Fruit fly (Drosophila melanogaster) whole organism, embryonic: ENCODE results near the gene CG13634.

Source experiments
- Bgb ChIP-seq: fragments of 200-800 bp; sonication (Bioruptor generic); IDR thresholded peaks from 2 replicates; pipeline ENCODE4 v1.3.6; 2022; ENCODE audit warnings: missing biosample characterization, missing genetic modification characterization; ENCODE audit not compliant: partially characterized antibody
- CG10147 ChIP-seq: fragments of 200-800 bp; sonication (Bioruptor generic); optimal IDR thresholded peaks from 2 replicates; lab custom pipeline; 2019; ENCODE audit warnings: missing biosample characterization, mild to moderate bottlenecking, missing genetic modification characterization, moderate library complexity
- CG12104 ChIP-seq: fragments of 200-800 bp; sonication (Bioruptor generic); optimal IDR thresholded peaks from 3 replicates; lab custom pipeline; 2016; ENCODE audit warnings: missing biosample characterization, missing genetic modification characterization
- CG12155 ChIP-seq: fragments of 200-800 bp; sonication (Bioruptor generic); optimal IDR thresholded peaks from 3 replicates; lab custom pipeline; 2016; ENCODE audit warnings: missing biosample characterization, missing genetic modification characterization
- CG13287 ChIP-seq: fragments of 200-800 bp; sonication (Bioruptor generic); IDR thresholded peaks from 2 replicates; pipeline ENCODE4 v1.3.6; 2022; ENCODE audit warnings: missing biosample characterization, missing genetic modification characterization; ENCODE audit not compliant: partially characterized antibody
- CG14860 ChIP-seq: fragments of 200-800 bp; sonication (Bioruptor generic); IDR thresholded peaks from 3 replicates; pipeline ENCODE4 v1.3.6; 2022; ENCODE audit warnings: missing biosample characterization, missing genetic modification characterization; ENCODE audit not compliant: partially characterized antibody
- CG15073 ChIP-seq: fragments of 200-800 bp; sonication (Bioruptor generic); optimal IDR thresholded peaks from 2 replicates; lab custom pipeline; 2016; ENCODE audit warnings: missing biosample characterization, missing genetic modification characterization
- CG1602 ChIP-seq: fragments of 200-800 bp; sonication (Bioruptor generic); optimal IDR thresholded peaks from 3 replicates; lab custom pipeline; 2016; ENCODE audit warnings: missing biosample characterization, missing genetic modification characterization
- CG16779 ChIP-seq: fragments of 200-800 bp; sonication (Bioruptor generic); IDR thresholded peaks from 2 replicates; pipeline ENCODE4 v1.3.6; 2022; ENCODE audit warnings: missing biosample characterization, missing genetic modification characterization
- CG17385 ChIP-seq: fragments of 200-800 bp; sonication (Bioruptor generic); optimal IDR thresholded peaks from 3 replicates; lab custom pipeline; 2018; ENCODE audit warnings: missing biosample characterization, mild to moderate bottlenecking, missing genetic modification characterization
- CG17802 ChIP-seq: fragments of 200-800 bp; sonication (Bioruptor generic); optimal IDR thresholded peaks from 2 replicates; lab custom pipeline; 2018; ENCODE audit warnings: missing biosample characterization, mild to moderate bottlenecking, missing genetic modification characterization, moderate library complexity
- CG1832 ChIP-seq: fragments of 200-800 bp; sonication (Bioruptor generic); optimal IDR thresholded peaks from 2 replicates; lab custom pipeline; 2017; ENCODE audit warnings: missing biosample characterization, mild to moderate bottlenecking, missing genetic modification characterization, inconsistent platforms
- CG18476 ChIP-seq: fragments of 200-800 bp; sonication (Bioruptor generic); optimal IDR thresholded peaks from 2 replicates; lab custom pipeline; 2016; ENCODE audit warnings: missing biosample characterization, mild to moderate bottlenecking, missing genetic modification characterization
- CG2120 ChIP-seq: fragments of 200-800 bp; sonication (Bioruptor generic); optimal IDR thresholded peaks from 3 replicates; lab custom pipeline; 2016; ENCODE audit warnings: missing biosample characterization, missing genetic modification characterization
- CG31388 ChIP-seq: fragments of 200-800 bp; sonication (Bioruptor generic); optimal IDR thresholded peaks from 2 replicates; lab custom pipeline; 2016; ENCODE audit warnings: missing biosample characterization, missing genetic modification characterization
- CG32767 ChIP-seq: fragments of 200-800 bp; sonication (Bioruptor generic); IDR thresholded peaks from 2 replicates; pipeline ENCODE4 v1.3.6; 2022; ENCODE audit warnings: missing biosample characterization, missing genetic modification characterization
- CG3995 ChIP-seq: fragments of 200-800 bp; sonication (Bioruptor generic); optimal IDR thresholded peaks from 3 replicates; lab custom pipeline; 2016; ENCODE audit warnings: missing biosample characterization, missing genetic modification characterization
- CG42726 ChIP-seq: fragments of 200-800 bp; sonication (Bioruptor generic); IDR thresholded peaks from 2 replicates; pipeline ENCODE4 v1.3.6; 2022; ENCODE audit warnings: missing biosample characterization, missing genetic modification characterization; ENCODE audit not compliant: partially characterized antibody
- CG4404 ChIP-seq: fragments of 200-800 bp; sonication (Bioruptor generic); IDR thresholded peaks from 2 replicates; pipeline ENCODE4 v1.3.6; 2022; ENCODE audit warnings: missing biosample characterization, missing genetic modification characterization
- CG4424 ChIP-seq: fragments of 200-800 bp; sonication (Bioruptor generic); optimal IDR thresholded peaks from 3 replicates; lab custom pipeline; 2016; ENCODE audit warnings: missing biosample characterization, missing genetic modification characterization
- CG8290 ChIP-seq, 3 experiments: fragments of 200-800 bp; sonication (Bioruptor generic); optimal IDR thresholded peaks; 2 replicates each; lab custom pipeline; 2016 to 2019; ENCODE audit warnings: missing biosample characterization in 3 of 3, missing genetic modification characterization in 3 of 3, mild to moderate bottlenecking in 2 of 3, moderate library complexity in 1 of 3
- CTCF ChIP-seq: fragments of 200-800 bp; sonication (Bioruptor generic); optimal IDR thresholded peaks from 2 replicates; lab custom pipeline; 2017; ENCODE audit warnings: missing biosample characterization, mild to moderate bottlenecking, missing genetic modification characterization, moderate library complexity
- Dbx ChIP-seq: fragments of 200-800 bp; sonication (Bioruptor generic); IDR thresholded peaks from 3 replicates; pipeline ENCODE4 v1.3.6; 2022; ENCODE audit warnings: missing biosample characterization, missing genetic modification characterization
- Dll ChIP-seq: fragments of 200-800 bp; sonication (Bioruptor generic); IDR thresholded peaks from 4 replicates; pipeline ENCODE4 v1.3.6; 2022; ENCODE audit warnings: missing biosample characterization, missing genetic modification characterization; ENCODE audit not compliant: partially characterized antibody
- Dref ChIP-seq: fragments of 200-800 bp; sonication (Bioruptor generic); IDR thresholded peaks from 2 replicates; pipeline ENCODE4 v1.3.6; 2022; ENCODE audit warnings: missing biosample characterization, missing genetic modification characterization
- Ets97D ChIP-seq: fragments of 200-800 bp; sonication (Bioruptor generic); optimal IDR thresholded peaks from 3 replicates; lab custom pipeline; 2016; ENCODE audit warnings: missing biosample characterization, missing genetic modification characterization
- Fer2 ChIP-seq: fragments of 200-800 bp; sonication (Bioruptor generic); optimal IDR thresholded peaks from 2 replicates; lab custom pipeline; 2018; ENCODE audit warnings: missing biosample characterization, mild to moderate bottlenecking, missing genetic modification characterization, moderate library complexity
- Gsc ChIP-seq: fragments of 200-800 bp; sonication (Bioruptor generic); IDR thresholded peaks from 2 replicates; pipeline ENCODE4 v1.3.6; 2022; ENCODE audit warnings: missing biosample characterization, missing genetic modification characterization
- Gug ChIP-seq: fragments of 200-800 bp; sonication (Bioruptor generic); IDR thresholded peaks from 4 replicates; pipeline ENCODE4 v1.3.6; 2022; ENCODE audit warnings: missing biosample characterization, missing genetic modification characterization
- Hey ChIP-seq: fragments of 200-800 bp; sonication (Bioruptor generic); optimal IDR thresholded peaks from 3 replicates; lab custom pipeline; 2018; ENCODE audit warnings: missing biosample characterization, mild to moderate bottlenecking, missing genetic modification characterization
- HmgD ChIP-seq: fragments of 200-800 bp; sonication (Bioruptor generic); optimal IDR thresholded peaks from 3 replicates; lab custom pipeline; 2016; ENCODE audit warnings: missing biosample characterization, missing genetic modification characterization
- Med ChIP-seq: fragments of 200-800 bp; sonication (Bioruptor generic); peaks from one replicate; lab custom pipeline; 2016; ENCODE audit warnings: missing biosample characterization, missing genetic modification characterization, mild to moderate bottlenecking, inconsistent platforms, moderate library complexity
- Oli ChIP-seq: fragments of 200-800 bp; sonication (Bioruptor generic); optimal IDR thresholded peaks from 2 replicates; lab custom pipeline; 2018; ENCODE audit warnings: missing biosample characterization, mild to moderate bottlenecking, missing genetic modification characterization, moderate library complexity
- Sry-δ ChIP-seq: fragments of 200-800 bp; sonication (Bioruptor generic); optimal IDR thresholded peaks from 2 replicates; lab custom pipeline; 2016; ENCODE audit warnings: missing biosample characterization, missing genetic modification characterization
- Xbp1 ChIP-seq: fragments of 200-800 bp; sonication (Bioruptor generic); optimal IDR thresholded peaks from 3 replicates; lab custom pipeline; 2016; ENCODE audit warnings: missing biosample characterization, mild to moderate bottlenecking, missing genetic modification characterization
- Xrp1 ChIP-seq: fragments of 200-800 bp; sonication (Bioruptor generic); IDR thresholded peaks from 2 replicates; pipeline ENCODE4 v1.3.6; 2022; ENCODE audit warnings: missing biosample characterization, missing genetic modification characterization
- YL-1 ChIP-seq: fragments of 200-800 bp; sonication (Bioruptor generic); optimal IDR thresholded peaks from 3 replicates; lab custom pipeline; 2017; ENCODE audit warnings: missing biosample characterization, mild to moderate bottlenecking, missing genetic modification characterization
- amos ChIP-seq: fragments of 200-800 bp; sonication (Bioruptor generic); IDR thresholded peaks from 2 replicates; pipeline ENCODE4 v1.3.6; 2022; ENCODE audit warnings: missing biosample characterization, missing genetic modification characterization; ENCODE audit not compliant: partially characterized antibody
- cad ChIP-seq: fragments of >200 bp; optimal IDR thresholded peaks from 2 replicates; lab custom pipeline; 2017; ENCODE audit warnings: missing biosample characterization, missing genetic modification characterization
- cg ChIP-seq: fragments of 200-800 bp; sonication (Bioruptor generic); optimal IDR thresholded peaks from 3 replicates; lab custom pipeline; 2019; ENCODE audit warnings: missing biosample characterization, mild to moderate bottlenecking, missing genetic modification characterization, moderate library complexity
- ci ChIP-seq: fragments of 200-800 bp; sonication (Bioruptor generic); IDR thresholded peaks from 3 replicates; pipeline ENCODE4 v1.3.6; 2022; ENCODE audit warnings: missing biosample characterization, missing genetic modification characterization
- dan ChIP-seq: fragments of 200-800 bp; sonication (Bioruptor generic); IDR thresholded peaks from 2 replicates; pipeline ENCODE4 v1.3.6; 2022; ENCODE audit warnings: missing biosample characterization, missing genetic modification characterization
- gce ChIP-seq: fragments of 200-800 bp; sonication (Bioruptor generic); IDR thresholded peaks from 3 replicates; pipeline ENCODE4 v1.3.6; 2022; ENCODE audit warnings: missing biosample characterization, missing genetic modification characterization
- her ChIP-seq: fragments of 200-800 bp; sonication (Bioruptor generic); optimal IDR thresholded peaks from 2 replicates; lab custom pipeline; 2016; ENCODE audit warnings: missing biosample characterization, missing genetic modification characterization
- lov ChIP-seq, 2 experiments: fragments of 200-800 bp in 1 of 2; fragments of >200 bp in 1 of 2; sonication (Bioruptor generic) in 1 of 2; IDR thresholded peaks in 1 of 2; optimal IDR thresholded peaks in 1 of 2; 2 replicates in 1 of 2; 3 replicates in 1 of 2; pipeline versions ENCODE4 v1.3.6 to Lab custom; 2017 to 2022; ENCODE audit warnings: missing biosample characterization in 1 of 2, missing genetic modification characterization in 1 of 2
- otp ChIP-seq: fragments of 200-800 bp; sonication (Bioruptor generic); IDR thresholded peaks from 3 replicates; pipeline ENCODE4, ENCODE4 v1.3.6; 2022; ENCODE audit warnings: missing biosample characterization, missing genetic modification characterization
- ssp ChIP-seq: fragments of 200-800 bp; sonication (Bioruptor generic); IDR thresholded peaks from 2 replicates; pipeline ENCODE4 v1.3.6; 2022; ENCODE audit warnings: missing biosample characterization, missing genetic modification characterization
- tup ChIP-seq: fragments of 200-800 bp; sonication (Bioruptor generic); optimal IDR thresholded peaks from 2 replicates; lab custom pipeline; 2016; ENCODE audit warnings: missing biosample characterization, mild to moderate bottlenecking, missing genetic modification characterization, moderate library complexity

Gene CG13634

DNA sequence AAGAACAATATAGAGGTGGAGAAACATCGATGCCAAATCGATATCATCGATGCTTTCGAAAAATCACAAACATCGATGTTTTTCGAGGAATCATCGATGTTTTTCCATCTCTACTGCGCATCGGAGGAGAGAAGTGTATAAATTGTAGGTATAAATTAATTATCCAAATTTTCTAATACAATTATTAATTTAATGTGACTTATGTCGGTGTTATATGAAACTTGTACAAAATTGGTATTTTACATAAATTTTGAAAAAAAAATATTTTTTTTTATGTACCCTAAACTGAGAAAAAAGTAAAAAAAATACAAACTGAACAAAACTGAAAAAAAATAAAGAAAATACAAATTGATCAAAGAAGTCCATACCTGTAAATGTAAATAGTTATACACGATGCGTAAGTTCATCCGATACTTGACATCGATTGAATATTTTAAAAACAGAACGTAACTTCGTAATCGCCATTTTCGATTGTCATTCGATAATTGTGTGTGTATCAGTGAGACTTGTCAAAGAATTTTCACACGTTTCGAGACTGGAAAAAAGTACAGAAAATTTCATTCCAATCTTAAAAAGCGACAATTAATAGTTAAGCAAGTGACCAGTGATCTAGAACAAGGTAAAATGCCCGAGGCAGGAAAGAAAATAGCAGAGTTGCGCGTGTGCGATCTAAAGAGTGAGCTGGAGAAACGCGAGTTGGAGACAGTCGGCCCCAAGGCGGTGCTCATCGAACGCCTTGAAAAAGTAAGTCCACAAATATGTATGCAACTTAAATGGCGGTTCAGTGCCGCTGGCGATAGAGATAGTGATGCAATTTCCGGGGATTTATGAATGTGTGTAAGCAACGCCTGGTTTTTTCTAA is 27.3 kb upstream of the CG13634 start, which contains the start of the genes CG5808 and Saf-B (continued):
- TF ChIP-seq amos: peak; percentile 76
- TF ChIP-seq cad (GFP tag; lab: Kevin White, UChicago): no peak
- TF ChIP-seq CG42726 (GFP tag; lab: Robert Waterston, UW): 0 out of 2 replicates have a peak, but pooled peaks have one; percentile 32
- peak; percentile 59 for TF ChIP-seq CG18476 (GFP tag; lab: Kevin White, UChicago)
- peak; percentile 96 for TF ChIP-seq CG8290 (GFP tag; optimal IDR thresholded peaks at IDR 0.05; lab: Kevin White, UChicago)
- peak in 1 of 2 experiments; percentile 98 for TF ChIP-seq CG8290 (tag; optimal IDR thresholded peaks at IDR 0.05; lab: Kevin White, UChicago)
- TF ChIP-seq Xbp1 (GFP tag; lab: Kevin White, UChicago): peak; percentile 39
- TF ChIP-seq Med (GFP tag; lab: Kevin White, UChicago): peak; percentile 78
- TF ChIP-seq otp (GFP tag; lab: Robert Waterston, UW): no peak
- peak; percentile 58 for TF ChIP-seq CG4424 (GFP tag; lab: Kevin White, UChicago)
- no peak for TF ChIP-seq Fer2 (tag; lab: Kevin White, UChicago)
- no peak for TF ChIP-seq dan (GFP tag; lab: Robert Waterston, UW)
- TF ChIP-seq CG3995 (GFP tag; lab: Kevin White, UChicago): peak; percentile 54
- no peak for TF ChIP-seq ci (GFP tag; lab: Robert Waterston, UW)
- no peak for TF ChIP-seq gce (GFP tag; lab: Robert Waterston, UW)
- TF ChIP-seq CG4404 (GFP tag; lab: Robert Waterston, UW): peak; percentile 48; the same call in 1 of the 2 replicates
- TF ChIP-seq YL-1 (GFP tag; lab: Kevin White, UChicago): peak; percentile 49
- peak; percentile 81; the same call in 1 of the 2 replicates for TF ChIP-seq CG32767 (GFP tag; lab: Robert Waterston, UW)
- no peak for TF ChIP-seq lov (optimal IDR thresholded peaks at IDR 0.05; lab: Kevin White, UChicago)
- TF ChIP-seq lov (GFP tag; IDR thresholded peaks at IDR 0.05; lab: Robert Waterston, UW): no peak
- peak; percentile 74 for TF ChIP-seq CG12104
- TF ChIP-seq Dll (GFP tag; lab: Robert Waterston, UW): peak; percentile 84
- TF ChIP-seq CG10147 (GFP tag; lab: Kevin White, UChicago): no peak
- no peak for TF ChIP-seq HmgD (GFP tag; lab: Kevin White, UChicago)
- peak; percentile 82 for TF ChIP-seq Dref (GFP tag; lab: Robert Waterston, UW)
- TF ChIP-seq cg (GFP tag; lab: Kevin White, UChicago): no peak
- no peak for TF ChIP-seq CTCF (GFP tag; lab: Kevin White, UChicago)
- TF ChIP-seq her (GFP tag; lab: Kevin White, UChicago): no peak
- TF ChIP-seq CG13287 (GFP tag; lab: Robert Waterston, UW): peak; percentile 76
- no peak for TF ChIP-seq Hey (tag; lab: Kevin White, UChicago)
- no peak for TF ChIP-seq CG1832
- TF ChIP-seq Gug: no peak
- TF ChIP-seq Bgb: peak; percentile 76
- TF ChIP-seq CG1602: peak; percentile 17
- TF ChIP-seq CG16779 (GFP tag; lab: Robert Waterston, UW): no peak
- peak; percentile 92 for TF ChIP-seq CG14860 (GFP tag; lab: Robert Waterston, UW)
- peak; percentile 44; the same call in 2 of the 3 replicates for TF ChIP-seq Dbx (GFP tag; lab: Robert Waterston, UW)
- TF ChIP-seq CG31388 (GFP tag; lab: Kevin White, UChicago): peak; percentile 29
- TF ChIP-seq tup (GFP tag; lab: Kevin White, UChicago): no peak
- peak; percentile 86 for TF ChIP-seq Sry-δ (GFP tag; lab: Kevin White, UChicago)
- peak; percentile 66 for TF ChIP-seq ssp
- TF ChIP-seq Gsc (GFP tag; lab: Robert Waterston, UW): no peak
- peak; percentile 2 for TF ChIP-seq CG17802 (tag; lab: Kevin White, UChicago)
- TF ChIP-seq Oli (tag; lab: Kevin White, UChicago): peak; percentile 13
- TF ChIP-seq Ets97D (GFP tag; lab: Kevin White, UChicago): peak; percentile 26
- no peak for TF ChIP-seq CG15073
- no peak for TF ChIP-seq CG17385 (GFP tag; lab: Kevin White, UChicago)
- TF ChIP-seq CG12155 (GFP tag; lab: Kevin White, UChicago): peak; percentile 44
- peak; percentile 22 for TF ChIP-seq CG2120
- TF ChIP-seq Xrp1: peak; percentile 49; the same call in 1 of the 2 replicates
